Worm (Caenorhabditis elegans) whole organism, young adult: ENCODE data around the gene srsy-2.

Experiments used
- F10E7.11 ChIP-seq: sonication (generic microtip); optimal IDR thresholded peaks from 2 replicates; lab custom pipeline; 2017; ENCODE audit warnings: mild to moderate bottlenecking, missing genetic modification characterization, moderate library complexity, missing compliant biosample characterization
- F37B4.10 ChIP-seq: fragments of 200-800 bp; sonication (Bioruptor generic); IDR thresholded peaks from 2 replicates; pipeline ENCODE4 v1.3.6; 2022; ENCODE audit warnings: missing genetic modification characterization, missing compliant biosample characterization
- F39B2.1 ChIP-seq: fragments of 200-800 bp; sonication (Bioruptor generic); IDR thresholded peaks from 2 replicates; pipeline ENCODE4 v1.3.6; 2022; ENCODE audit warnings: missing genetic modification reagents, missing genetic modification characterization, missing compliant biosample characterization
- F57A8.1 ChIP-seq: fragments of 200-800 bp; sonication (Bioruptor generic); optimal IDR thresholded peaks from 2 replicates; lab custom pipeline; 2018; ENCODE audit warnings: mild to moderate bottlenecking, missing genetic modification characterization, moderate library complexity, missing compliant biosample characterization
- K11D2.4 ChIP-seq: fragments of 200-800 bp; sonication (Bioruptor generic); IDR thresholded peaks from 2 replicates; pipeline ENCODE4 v1.3.6; 2022; ENCODE audit warnings: missing genetic modification reagents, missing genetic modification characterization, missing compliant biosample characterization
- K12H6.12 ChIP-seq: fragments of 200-800 bp; sonication (Bioruptor generic); optimal IDR thresholded peaks from 2 replicates; lab custom pipeline; 2018; ENCODE audit warnings: mild to moderate bottlenecking, missing genetic modification characterization, missing compliant biosample characterization
- T26A5.8 ChIP-seq: sonication (generic microtip); optimal IDR thresholded peaks from 2 replicates; lab custom pipeline; 2016; ENCODE audit warnings: missing genetic modification characterization, missing compliant biosample characterization
- Y53F4B.3 ChIP-seq: fragments of 200-800 bp; sonication (Bioruptor generic); IDR thresholded peaks from 2 replicates; pipeline ENCODE4 v1.3.6; 2022; ENCODE audit warnings: missing genetic modification reagents, missing genetic modification characterization, missing compliant biosample characterization
- akir-1 ChIP-seq: fragments of 200-800 bp; sonication (Bioruptor generic); optimal IDR thresholded peaks from 2 replicates; lab custom pipeline; 2018; ENCODE audit warnings: mild to moderate bottlenecking, missing genetic modification characterization, moderate library complexity, missing compliant biosample characterization
- aptf-2 ChIP-seq: fragments of 200-800 bp; sonication (Bioruptor generic); conservative IDR thresholded peaks from 2 replicates; pipeline ENCODE4 v1.3.6; 2022; ENCODE audit warnings: missing genetic modification reagents, missing genetic modification characterization, missing compliant biosample characterization
- athp-1 ChIP-seq: sonication (generic microtip); optimal IDR thresholded peaks from 2 replicates; lab custom pipeline; 2017; ENCODE audit warnings: mild to moderate bottlenecking, missing genetic modification characterization, missing compliant biosample characterization
- attf-6 ChIP-seq: fragments of 200-800 bp; sonication (Bioruptor generic); IDR thresholded peaks from 2 replicates; pipeline ENCODE4 v1.3.6; 2022; ENCODE audit warnings: missing genetic modification reagents, missing genetic modification characterization, missing compliant biosample characterization
- ccch-3 ChIP-seq: fragments of 200-800 bp; sonication (Bioruptor generic); optimal IDR thresholded peaks from 2 replicates; lab custom pipeline; 2018; ENCODE audit warnings: mild to moderate bottlenecking, missing genetic modification characterization, missing compliant biosample characterization
- cebp-1 ChIP-seq, 2 experiments: fragments of 200-800 bp in 1 of 2; sonication (Bioruptor generic) in 1 of 2; sonication (generic microtip) in 1 of 2; IDR thresholded peaks in 1 of 2; optimal IDR thresholded peaks in 1 of 2; 2 replicates each; pipeline versions ENCODE4 v1.3.6 to Lab custom; 2017 to 2022; ENCODE audit warnings: missing compliant biosample characterization in 2 of 2, missing genetic modification characterization in 2 of 2, mild to moderate bottlenecking in 1 of 2, missing genetic modification reagents in 1 of 2, moderate library complexity in 1 of 2
- ceh-27 ChIP-seq: fragments of 200-800 bp; sonication (Bioruptor generic); optimal IDR thresholded peaks from 2 replicates; lab custom pipeline; 2018; ENCODE audit warnings: mild to moderate bottlenecking, missing genetic modification characterization, moderate library complexity, missing compliant biosample characterization
- ceh-91 ChIP-seq: fragments of 200-800 bp; sonication (Bioruptor generic); IDR thresholded peaks from 2 replicates; pipeline ENCODE4 v1.3.6; 2022; ENCODE audit warnings: missing genetic modification reagents, missing genetic modification characterization, missing compliant biosample characterization
- chd-7 ChIP-seq: sonication (generic microtip); optimal IDR thresholded peaks from 2 replicates; lab custom pipeline; 2016; ENCODE audit warnings: mild to moderate bottlenecking, missing genetic modification characterization, moderate library complexity, missing compliant biosample characterization
- dpff-1 ChIP-seq: sonication (generic microtip); optimal IDR thresholded peaks from 2 replicates; lab custom pipeline; 2017; ENCODE audit warnings: mild to moderate bottlenecking, missing genetic modification characterization, missing compliant biosample characterization
- ekl-4 ChIP-seq: fragments of 200-800 bp; sonication (Bioruptor generic); IDR thresholded peaks from 2 replicates; pipeline ENCODE4 v1.3.6; 2022; ENCODE audit warnings: missing genetic modification reagents, missing genetic modification characterization, missing compliant biosample characterization
- gei-17 ChIP-seq: fragments of 200-800 bp; sonication (Bioruptor generic); optimal IDR thresholded peaks from 2 replicates; lab custom pipeline; 2018; ENCODE audit warnings: mild to moderate bottlenecking, missing genetic modification characterization, missing compliant biosample characterization
- him-1 ChIP-seq: sonication (generic microtip); optimal IDR thresholded peaks from 2 replicates; lab custom pipeline; 2016; ENCODE audit warnings: missing genotype, missing genetic modification reagents, missing genetic modification characterization, missing compliant biosample characterization
- hmg-1.2 ChIP-seq: fragments of 200-800 bp; sonication (Bioruptor generic); IDR thresholded peaks from 2 replicates; pipeline ENCODE4 v1.3.6; 2022; ENCODE audit warnings: missing genetic modification reagents, missing genetic modification characterization, missing compliant biosample characterization
- hmg-20 ChIP-seq: fragments of 200-800 bp; sonication (Bioruptor generic); IDR thresholded peaks from 2 replicates; pipeline ENCODE4 v1.3.6; 2022; ENCODE audit warnings: missing genetic modification reagents, missing genetic modification characterization, missing compliant biosample characterization
- hsf-1 ChIP-seq: fragments of 200-800 bp; sonication (Bioruptor generic); IDR thresholded peaks from 2 replicates; pipeline ENCODE4 v1.3.6; 2022; ENCODE audit warnings: missing genetic modification reagents, missing genetic modification characterization, missing compliant biosample characterization
- lsl-1 ChIP-seq: fragments of 200-800 bp; sonication (Bioruptor generic); optimal IDR thresholded peaks from 2 replicates; lab custom pipeline; 2018; ENCODE audit warnings: mild to moderate bottlenecking, missing genetic modification characterization, moderate library complexity, missing compliant biosample characterization
- mcd-1 ChIP-seq: fragments of 200-800 bp; sonication (Bioruptor generic); IDR thresholded peaks from 2 replicates; pipeline ENCODE4 v1.3.6; 2022; ENCODE audit warnings: missing genetic modification reagents, missing genetic modification characterization, missing compliant biosample characterization
- nfya-2 ChIP-seq: fragments of 200-800 bp; sonication (Bioruptor generic); IDR thresholded peaks from 2 replicates; pipeline ENCODE4 v1.3.6; 2022; ENCODE audit warnings: missing genetic modification reagents, missing genetic modification characterization, missing compliant biosample characterization
- nhr-120 ChIP-seq: fragments of 200-800 bp; sonication (Bioruptor generic); IDR thresholded peaks from 2 replicates; pipeline ENCODE4 v1.3.6; 2022; ENCODE audit warnings: missing genetic modification characterization, missing compliant biosample characterization
- nhr-179 ChIP-seq: sonication (generic microtip); optimal IDR thresholded peaks from 2 replicates; lab custom pipeline; 2016; ENCODE audit warnings: mild to moderate bottlenecking, missing genetic modification characterization, missing compliant biosample characterization
- nhr-27 ChIP-seq: fragments of 200-800 bp; sonication (Bioruptor generic); optimal IDR thresholded peaks from 2 replicates; lab custom pipeline; 2018; ENCODE audit warnings: mild to moderate bottlenecking, missing genetic modification characterization, moderate library complexity, missing compliant biosample characterization
- nhr-80 ChIP-seq: sonication (generic microtip); optimal IDR thresholded peaks from 2 replicates; lab custom pipeline; 2016; ENCODE audit warnings: missing genetic modification characterization, missing compliant biosample characterization
- pha-4 ChIP-seq: fragments of 150-350 bp; sonication (generic microtip); optimal IDR thresholded peaks from 2 replicates; lab custom pipeline; 2014; ENCODE audit warnings: missing biosample characterization, missing genetic modification reagents, missing genetic modification characterization
- repo-1 ChIP-seq: sonication (generic microtip); optimal IDR thresholded peaks from 2 replicates; lab custom pipeline; 2017; ENCODE audit warnings: mild to moderate bottlenecking, missing genetic modification characterization, missing compliant biosample characterization
- snpc-1.1 ChIP-seq: sonication (generic microtip); optimal IDR thresholded peaks from 2 replicates; lab custom pipeline; 2017; ENCODE audit warnings: missing genetic modification characterization, mild to moderate bottlenecking, missing compliant biosample characterization, antibody characterized with exemption, moderate library complexity, missing genotype, missing genetic modification reagents; ENCODE audit not compliant: insufficient read depth
- sptf-2 ChIP-seq: fragments of 200-800 bp; sonication (Bioruptor generic); optimal IDR thresholded peaks from 2 replicates; lab custom pipeline; 2018; ENCODE audit warnings: mild to moderate bottlenecking, missing genetic modification characterization, missing compliant biosample characterization
- tbp1 ChIP-seq: fragments of 200-800 bp; sonication (Bioruptor generic); optimal IDR thresholded peaks from 2 replicates; lab custom pipeline; 2018; ENCODE audit warnings: mild to moderate bottlenecking, missing genetic modification characterization, missing compliant biosample characterization
- tlf-1 ChIP-seq: fragments of 200-800 bp; sonication (Bioruptor generic); optimal IDR thresholded peaks from 2 replicates; lab custom pipeline; 2018; ENCODE audit warnings: mild to moderate bottlenecking, missing genetic modification characterization, missing compliant biosample characterization
- xnd-1 ChIP-seq: sonication (generic microtip); optimal IDR thresholded peaks from 2 replicates; lab custom pipeline; 2016; ENCODE audit warnings: missing genotype, missing genetic modification reagents, missing genetic modification characterization, missing compliant biosample characterization
- ztf-18 ChIP-seq: sonication (generic microtip); optimal IDR thresholded peaks from 2 replicates; lab custom pipeline; 2016; ENCODE audit warnings: missing genotype, mild to moderate bottlenecking, missing genetic modification characterization, missing compliant biosample characterization

Gene srsy-2

DNA sequence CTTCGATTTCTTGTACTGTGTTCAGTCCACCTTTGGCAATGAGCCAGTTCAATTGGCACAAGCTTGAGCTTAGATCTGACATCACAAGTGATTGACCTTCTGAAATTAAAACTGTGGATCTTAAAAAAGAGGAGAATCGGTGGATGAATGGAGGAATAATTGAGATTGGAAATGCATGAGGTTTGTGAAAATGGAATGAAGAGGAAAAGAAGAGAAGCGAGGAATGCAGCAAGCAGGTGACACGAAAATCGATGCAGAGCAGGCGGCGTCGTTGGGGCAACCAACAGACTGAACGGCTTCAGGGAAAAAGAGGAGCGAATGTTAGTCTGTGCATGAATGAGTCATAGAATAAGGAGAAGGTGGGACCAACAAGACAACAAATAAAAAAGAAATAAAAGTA is 35.6 kb downstream of the srsy-2 start, which contains the start of gene fkh-8 (continued):
- TF ChIP-seq nfya-2 (GFP tag; lab: Robert Waterston, UW) = no peak
- TF ChIP-seq, all 124 proteins: peak for 0

DNA sequence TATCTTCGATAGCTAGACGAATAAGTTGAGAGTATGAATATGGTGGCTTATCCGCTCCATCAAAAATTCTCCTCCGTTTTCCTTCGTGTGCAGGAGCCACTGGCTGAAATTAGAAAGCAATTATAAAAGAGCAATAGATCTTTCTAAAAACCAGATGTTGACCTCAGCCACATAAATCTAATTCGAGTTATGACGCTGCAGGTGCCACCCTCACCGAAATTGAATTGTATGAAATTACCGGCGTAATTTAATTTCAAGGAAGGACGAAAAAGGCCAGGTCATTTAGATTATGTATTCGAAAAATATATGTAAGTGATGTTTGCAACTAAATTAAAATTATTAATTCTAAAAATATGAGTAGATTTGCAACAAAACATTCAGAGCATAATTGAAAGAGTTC is 36.1 kb downstream of the srsy-2 start:
- TF ChIP-seq tbp1 = no peak
- no peak for TF ChIP-seq pha-4 (tag; lab: Kevin White, UChicago)
- TF ChIP-seq sptf-2 = no peak
- TF ChIP-seq ceh-27 (GFP tag; lab: Kevin White, UChicago) = no peak
- TF ChIP-seq nfya-2 (GFP tag; lab: Robert Waterston, UW) = no peak
- no peak for TF ChIP-seq K11D2.4 (GFP tag; lab: Robert Waterston, UW)
- no peak for TF ChIP-seq xnd-1 (tag; lab: Kevin White, UChicago)
- TF ChIP-seq K12H6.12 (tag; lab: Kevin White, UChicago) = no peak
- TF ChIP-seq nhr-179 (tag; lab: Kevin White, UChicago) = no peak
- TF ChIP-seq athp-1 (tag; lab: Kevin White, UChicago) = no peak
- TF ChIP-seq repo-1 (tag; lab: Kevin White, UChicago) = no peak
- TF ChIP-seq Y53F4B.3 (GFP tag; lab: Robert Waterston, UW) = no peak
- TF ChIP-seq ekl-4 (GFP tag; lab: Robert Waterston, UW) = no peak
- no peak for TF ChIP-seq hmg-20 (GFP tag; lab: Robert Waterston, UW)
- no peak for TF ChIP-seq hsf-1 (GFP tag; lab: Robert Waterston, UW)

DNA sequence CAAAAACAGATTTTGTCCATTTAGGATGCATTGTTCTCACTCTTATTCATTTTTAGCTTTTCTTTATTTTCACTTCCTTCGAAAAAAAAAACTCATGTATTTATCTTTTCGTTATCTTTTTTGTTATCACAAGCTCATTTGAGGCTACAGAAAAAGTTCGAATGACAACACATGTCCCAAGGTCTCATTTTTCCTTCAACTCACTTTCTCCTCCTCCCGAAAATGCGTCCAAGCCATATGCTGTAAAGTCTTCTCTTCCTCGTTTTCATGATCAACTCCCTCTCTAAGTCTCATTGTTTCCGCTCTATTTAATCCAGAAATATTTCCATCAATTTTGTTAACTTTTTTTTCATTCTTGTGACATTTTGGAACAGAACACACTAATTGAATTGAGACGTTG is 45.6 kb downstream of the srsy-2 start:
- no peak for TF ChIP-seq ccch-3
- no peak for TF ChIP-seq F57A8.1 (GFP tag; lab: Kevin White, UChicago)
- TF ChIP-seq F10E7.11 (tag; lab: Kevin White, UChicago) = no peak
- TF ChIP-seq F39B2.1 (GFP tag; lab: Robert Waterston, UW) = no peak
- TF ChIP-seq aptf-2 (GFP tag; lab: Robert Waterston, UW) = no peak
- no peak for TF ChIP-seq akir-1 (GFP tag; lab: Kevin White, UChicago)
- no peak for TF ChIP-seq mcd-1
- no peak for TF ChIP-seq dpff-1
- no peak for TF ChIP-seq T26A5.8 (tag; lab: Kevin White, UChicago)
- TF ChIP-seq gei-17 = no peak
- TF ChIP-seq ceh-91 (GFP tag; lab: Robert Waterston, UW) = no peak
- TF ChIP-seq chd-7 (tag; lab: Kevin White, UChicago) = no peak
- no peak for TF ChIP-seq lsl-1 (GFP tag; lab: Kevin White, UChicago)
- TF ChIP-seq hmg-1.2 (GFP tag; lab: Robert Waterston, UW) = no peak
- no peak for TF ChIP-seq tlf-1 (GFP tag; lab: Kevin White, UChicago)

DNA sequence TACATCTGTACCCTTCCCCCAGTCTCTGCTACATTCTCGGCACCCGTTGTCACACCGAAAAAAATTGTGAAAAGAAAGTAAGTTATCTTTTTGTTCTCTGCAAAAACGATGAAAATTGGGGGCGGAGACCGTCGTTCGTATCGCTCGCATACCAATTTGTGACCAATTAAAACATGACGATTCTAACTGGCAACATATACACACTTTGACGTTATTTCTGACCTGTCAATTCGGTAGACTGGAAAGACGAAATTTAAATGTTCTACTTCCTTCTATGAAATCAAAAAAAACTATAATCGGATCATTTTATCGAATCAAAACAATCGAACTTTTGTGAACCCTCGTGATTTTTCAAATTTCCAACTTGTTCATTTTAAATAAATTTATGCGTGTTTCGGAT is 46.3 kb downstream of the srsy-2 start:
- no peak for TF ChIP-seq him-1 (tag; lab: Kevin White, UChicago)
- TF ChIP-seq attf-6 (GFP tag; lab: Robert Waterston, UW) = no peak
- TF ChIP-seq nhr-80 (tag; lab: Kevin White, UChicago) = peak; percentile 52
- TF ChIP-seq snpc-1.1 (tag; lab: Kevin White, UChicago) = no peak

DNA sequence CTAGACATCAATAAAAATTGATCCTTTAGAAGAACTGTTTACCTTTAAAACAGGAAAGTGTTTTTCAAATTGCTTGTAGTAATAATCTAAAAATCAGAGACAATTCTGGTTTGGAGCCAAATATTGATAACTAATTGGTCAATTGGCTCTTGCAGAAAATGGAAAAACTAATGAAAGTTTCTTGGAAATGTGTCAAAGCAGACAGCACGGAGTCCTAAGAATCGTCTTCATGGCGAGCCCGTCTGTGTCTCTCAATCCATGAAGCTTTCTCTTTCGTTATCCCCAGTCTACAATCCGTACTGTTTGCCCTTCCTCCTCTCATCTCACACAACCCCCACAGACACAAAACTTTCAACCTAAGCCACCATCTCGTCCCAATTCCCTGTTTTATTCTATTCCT is 47.4 kb downstream of the srsy-2 start, which contains the start of gene F40H3.1:
Gene F40H3.1 (plus strand): TSS at position 301 of the 400 bp plus-strand sequence.
- no peak for TF ChIP-seq K11D2.4 (GFP tag; lab: Robert Waterston, UW)
- no peak for TF ChIP-seq hmg-1.2 (GFP tag; lab: Robert Waterston, UW)
- no peak for TF ChIP-seq cebp-1 (GFP tag; IDR thresholded peaks at IDR 0.05; lab: Robert Waterston, UW)
- TF ChIP-seq cebp-1 (tag; optimal IDR thresholded peaks at IDR 0.05; lab: Kevin White, UChicago) = no peak
- no peak for TF ChIP-seq him-1 (tag; lab: Kevin White, UChicago)
- no peak for TF ChIP-seq T26A5.8 (tag; lab: Kevin White, UChicago)
- TF ChIP-seq F37B4.10 (GFP tag; lab: Robert Waterston, UW) = no peak
- TF ChIP-seq nhr-27 = no peak
- TF ChIP-seq dpff-1 = no peak
- no peak for TF ChIP-seq nhr-120
- no peak for TF ChIP-seq ztf-18 (tag; lab: Kevin White, UChicago)
